Fruit fly (Drosophila melanogaster) whole organism, embryonic: ENCODE measurements around the gene CG33490.
A peak's percentile ranks its signal among the peaks of the same experiment; 100 is the strongest.

ENCODE experiments used
- BtbVII ChIP-seq: fragments of 200-800 bp; sonication (Bioruptor generic); optimal IDR thresholded peaks from 3 replicates; lab custom pipeline; 2017; ENCODE audit warnings: missing biosample characterization, mild to moderate bottlenecking, missing genetic modification characterization
- CG11456 ChIP-seq: fragments of 200-800 bp; sonication (Bioruptor generic); IDR thresholded peaks from 3 replicates; pipeline ENCODE4 v1.3.6; 2022; ENCODE audit warnings: missing biosample characterization, missing genetic modification characterization
- CG12219 ChIP-seq: fragments of 200-800 bp; sonication (Bioruptor generic); optimal IDR thresholded peaks from 3 replicates; lab custom pipeline; 2018; ENCODE audit warnings: missing biosample characterization, mild to moderate bottlenecking, missing genetic modification characterization
- CG12659 ChIP-seq: fragments of 200-800 bp; sonication (Bioruptor generic); optimal IDR thresholded peaks from 3 replicates; lab custom pipeline; 2017; ENCODE audit warnings: mild to moderate bottlenecking, missing biosample characterization, missing genetic modification reagents, missing genetic modification characterization
- CG15479 ChIP-seq: fragments of 200-800 bp; sonication (Bioruptor generic); optimal IDR thresholded peaks from 3 replicates; lab custom pipeline; 2019; ENCODE audit warnings: missing biosample characterization, mild to moderate bottlenecking, missing genetic modification characterization, moderate library complexity
- CG15696 ChIP-seq: fragments of 200-800 bp; sonication (Bioruptor generic); optimal IDR thresholded peaks from 2 replicates; lab custom pipeline; 2019; ENCODE audit warnings: missing biosample characterization, mild to moderate bottlenecking, missing genetic modification characterization, moderate library complexity
- CG17385 ChIP-seq: fragments of 200-800 bp; sonication (Bioruptor generic); optimal IDR thresholded peaks from 3 replicates; lab custom pipeline; 2018; ENCODE audit warnings: missing biosample characterization, mild to moderate bottlenecking, missing genetic modification characterization
- CG17829 ChIP-seq: fragments of 200-800 bp; optimal IDR thresholded peaks from 2 replicates; lab custom pipeline; 2019; ENCODE audit warnings: missing biosample characterization, mild to moderate bottlenecking, missing genetic modification characterization, moderate library complexity
- CG1792 ChIP-seq: fragments of 200-800 bp; sonication (Bioruptor generic); optimal IDR thresholded peaks from 2 replicates; lab custom pipeline; 2016; ENCODE audit warnings: missing biosample characterization, missing genetic modification characterization
- CG18599 ChIP-seq: fragments of 200-800 bp; sonication (Bioruptor generic); optimal IDR thresholded peaks from 3 replicates; lab custom pipeline; 2017; ENCODE audit warnings: missing biosample characterization, missing genetic modification characterization, mild to moderate bottlenecking, moderate library complexity, missing genetic modification reagents
- CG18619 ChIP-seq: fragments of 200-800 bp; sonication (Bioruptor generic); optimal IDR thresholded peaks from 3 replicates; lab custom pipeline; 2017; ENCODE audit warnings: missing biosample characterization, mild to moderate bottlenecking, missing genetic modification characterization
- CG2678 ChIP-seq: fragments of 200-800 bp; sonication (Bioruptor generic); optimal IDR thresholded peaks from 3 replicates; lab custom pipeline; 2019; ENCODE audit warnings: missing biosample characterization, mild to moderate bottlenecking, missing genetic modification characterization, moderate library complexity
- CG2712 ChIP-seq: fragments of 200-800 bp; optimal IDR thresholded peaks from 3 replicates; lab custom pipeline; 2019; ENCODE audit warnings: missing biosample characterization, mild to moderate bottlenecking, missing genetic modification characterization, moderate library complexity
- CG34376 ChIP-seq: fragments of 200-800 bp; sonication (Bioruptor generic); optimal IDR thresholded peaks from 2 replicates; lab custom pipeline; 2018; ENCODE audit warnings: missing biosample characterization, mild to moderate bottlenecking, missing genetic modification characterization
- CG4282 ChIP-seq: fragments of 200-800 bp; sonication (Bioruptor generic); optimal IDR thresholded peaks from 2 replicates; lab custom pipeline; 2016; ENCODE audit warnings: missing biosample characterization, missing genetic modification characterization
- CG4707 ChIP-seq: fragments of 200-800 bp; sonication (Bioruptor generic); optimal IDR thresholded peaks from 2 replicates; lab custom pipeline; 2018; ENCODE audit warnings: missing biosample characterization, mild to moderate bottlenecking, missing genetic modification characterization, moderate library complexity
- CG5953 ChIP-seq: fragments of 200-800 bp; sonication (Bioruptor generic); IDR thresholded peaks from 2 replicates; pipeline ENCODE4 v1.3.6; 2022; ENCODE audit warnings: missing biosample characterization, missing genetic modification characterization
- CG6254 ChIP-seq: fragments of 200-800 bp; sonication (Bioruptor generic); optimal IDR thresholded peaks from 3 replicates; lab custom pipeline; 2017; ENCODE audit warnings: mild to moderate bottlenecking, missing biosample characterization, missing genetic modification reagents, missing genetic modification characterization
- CG6683 ChIP-seq: fragments of 200-800 bp; sonication (Bioruptor generic); optimal IDR thresholded peaks from 2 replicates; lab custom pipeline; 2017; ENCODE audit warnings: missing biosample characterization, mild to moderate bottlenecking, missing genetic modification characterization, missing genetic modification reagents
- CG8944 ChIP-seq: fragments of 200-800 bp; sonication (Bioruptor generic); optimal IDR thresholded peaks from 3 replicates; lab custom pipeline; 2016; ENCODE audit warnings: missing biosample characterization, missing genetic modification characterization
- CG9727 ChIP-seq: fragments of 200-800 bp; sonication (Bioruptor generic); optimal IDR thresholded peaks from 3 replicates; lab custom pipeline; 2017; ENCODE audit warnings: missing biosample characterization, mild to moderate bottlenecking, missing genetic modification characterization
- Doc2 ChIP-seq: fragments of 200-800 bp; sonication (Bioruptor generic); IDR thresholded peaks from 2 replicates; pipeline ENCODE4 v1.3.6; 2022; ENCODE audit warnings: missing biosample characterization, missing genetic modification characterization
- Drgx ChIP-seq: fragments of 200-800 bp; sonication (Bioruptor generic); IDR thresholded peaks from 2 replicates; pipeline ENCODE4 v1.3.6; 2022; ENCODE audit warnings: missing biosample characterization, missing genetic modification characterization
- Eip74EF ChIP-seq, 2 experiments: fragments of 200-800 bp in 1 of 2; fragments of >200 bp in 1 of 2; sonication (Bioruptor generic) in 1 of 2; optimal IDR thresholded peaks; 2 replicates each; lab custom pipeline; 2017 to 2019; ENCODE audit warnings: missing biosample characterization in 2 of 2, missing genetic modification characterization in 2 of 2, mild to moderate bottlenecking in 1 of 2, moderate library complexity in 1 of 2
- Fer3 ChIP-seq: fragments of 200-800 bp; sonication (Bioruptor generic); optimal IDR thresholded peaks from 2 replicates; lab custom pipeline; 2018; ENCODE audit warnings: missing biosample characterization, mild to moderate bottlenecking, missing genetic modification characterization, moderate library complexity
- Hand ChIP-seq: fragments of 200-800 bp; sonication (Bioruptor generic); optimal IDR thresholded peaks from 2 replicates; lab custom pipeline; 2017; ENCODE audit warnings: mild to moderate bottlenecking, missing biosample characterization, missing genetic modification reagents, missing genetic modification characterization
- Hmx ChIP-seq: fragments of 200-800 bp; sonication (Bioruptor generic); optimal IDR thresholded peaks from 2 replicates; lab custom pipeline; 2016; ENCODE audit warnings: missing biosample characterization, missing genetic modification characterization
- Lpt ChIP-seq: fragments of >200 bp; optimal IDR thresholded peaks from 2 replicates; lab custom pipeline; 2018; ENCODE audit warnings: missing biosample characterization, missing genetic modification characterization
- Nf-YB ChIP-seq: fragments of 200-800 bp; sonication (Bioruptor generic); optimal IDR thresholded peaks from 3 replicates; lab custom pipeline; 2019; ENCODE audit warnings: missing biosample characterization, mild to moderate bottlenecking, missing genetic modification characterization, moderate library complexity
- Oaz ChIP-seq: fragments of 200-800 bp; sonication (Bioruptor generic); IDR thresholded peaks from 2 replicates; pipeline ENCODE4 v1.3.6; 2022; ENCODE audit warnings: missing biosample characterization, missing genetic modification characterization
- Six4 ChIP-seq: fragments of 200-800 bp; sonication (Bioruptor generic); optimal IDR thresholded peaks from 2 replicates; lab custom pipeline; 2016; ENCODE audit warnings: missing biosample characterization, missing genetic modification characterization
- YL-1 ChIP-seq: fragments of 200-800 bp; sonication (Bioruptor generic); optimal IDR thresholded peaks from 3 replicates; lab custom pipeline; 2017; ENCODE audit warnings: missing biosample characterization, mild to moderate bottlenecking, missing genetic modification characterization
- chinmo ChIP-seq: fragments of 200-800 bp; sonication (Bioruptor generic); IDR thresholded peaks from 4 replicates; pipeline ENCODE4 v1.3.6; 2022; ENCODE audit warnings: missing biosample characterization, missing genetic modification characterization; ENCODE audit not compliant: partially characterized antibody
- dimm ChIP-seq: fragments of 200-800 bp; sonication (Bioruptor generic); IDR thresholded peaks from 2 replicates; pipeline ENCODE4 v1.3.6; 2022; ENCODE audit warnings: missing biosample characterization, missing genetic modification characterization
- dmrt99B ChIP-seq: fragments of 200-800 bp; sonication (Bioruptor generic); optimal IDR thresholded peaks from 2 replicates; lab custom pipeline; 2018; ENCODE audit warnings: missing biosample characterization, mild to moderate bottlenecking, missing genetic modification characterization, moderate library complexity
- dpn ChIP-seq, 2 experiments: fragments of 200-800 bp; sonication (Bioruptor generic); optimal IDR thresholded peaks; 3 replicates each; lab custom pipeline; 2016; ENCODE audit warnings: missing biosample characterization in 2 of 2, missing genetic modification characterization in 2 of 2
- gsb-n ChIP-seq: fragments of 200-800 bp; sonication (Bioruptor generic); optimal IDR thresholded peaks from 3 replicates; lab custom pipeline; 2018; ENCODE audit warnings: missing biosample characterization, mild to moderate bottlenecking, missing genetic modification characterization
- jing ChIP-seq: fragments of 200-800 bp; sonication (Bioruptor generic); optimal IDR thresholded peaks from 2 replicates; lab custom pipeline; 2018; ENCODE audit warnings: missing biosample characterization, mild to moderate bottlenecking, missing genetic modification characterization
- knrl ChIP-seq: fragments of 200-800 bp; sonication (Bioruptor generic); IDR thresholded peaks from 3 replicates; pipeline ENCODE4 v1.3.6; 2022; ENCODE audit warnings: missing biosample characterization, missing genetic modification characterization; ENCODE audit not compliant: partially characterized antibody
- nau ChIP-seq: fragments of 200-800 bp; sonication (Bioruptor generic); optimal IDR thresholded peaks from 3 replicates; lab custom pipeline; 2017; ENCODE audit warnings: missing biosample characterization, mild to moderate bottlenecking, missing genetic modification characterization, missing genetic modification reagents
- nerfin-2 ChIP-seq: fragments of 200-800 bp; sonication (Bioruptor generic); IDR thresholded peaks from 2 replicates; pipeline ENCODE4 v1.3.6; 2022; ENCODE audit warnings: missing biosample characterization, missing genetic modification characterization; ENCODE audit not compliant: partially characterized antibody
- pb ChIP-seq: fragments of 200-800 bp; sonication (Bioruptor generic); optimal IDR thresholded peaks from 3 replicates; lab custom pipeline; 2016; ENCODE audit warnings: missing biosample characterization, missing genetic modification characterization
- prd ChIP-seq, 3 experiments: fragments of >200 bp in 2 of 3; fragments of 200-800 bp in 1 of 3; sonication (Bioruptor generic) in 1 of 3; optimal IDR thresholded peaks in 2 of 3; IDR thresholded peaks in 1 of 3; 2 replicates in 2 of 3; 3 replicates in 1 of 3; pipeline versions ENCODE4 v1.3.6 to Lab custom; 2017 to 2022; ENCODE audit warnings: missing biosample characterization in 1 of 3, missing genetic modification characterization in 1 of 3
- row ChIP-seq: fragments of 200-800 bp; sonication (Bioruptor generic); IDR thresholded peaks from 3 replicates; pipeline ENCODE4 v1.3.6; 2022; ENCODE audit warnings: missing biosample characterization, missing genetic modification characterization
- sima ChIP-seq: fragments of 200-800 bp; sonication (Bioruptor generic); optimal IDR thresholded peaks from 2 replicates; lab custom pipeline; 2016; ENCODE audit warnings: missing biosample characterization, missing genetic modification characterization
- so ChIP-seq: fragments of 200-800 bp; sonication (Bioruptor generic); IDR thresholded peaks from 3 replicates; pipeline ENCODE4 v1.3.6; 2022; ENCODE audit warnings: missing biosample characterization, missing genetic modification characterization
- ssp ChIP-seq: fragments of 200-800 bp; sonication (Bioruptor generic); IDR thresholded peaks from 2 replicates; pipeline ENCODE4 v1.3.6; 2022; ENCODE audit warnings: missing biosample characterization, missing genetic modification characterization
- tap ChIP-seq: fragments of 200-800 bp; optimal IDR thresholded peaks from 3 replicates; lab custom pipeline; 2019; ENCODE audit warnings: missing biosample characterization, mild to moderate bottlenecking, missing genetic modification characterization, moderate library complexity
- unpg ChIP-seq: fragments of 200-800 bp; sonication (Bioruptor generic); optimal IDR thresholded peaks from 3 replicates; lab custom pipeline; 2018; ENCODE audit warnings: missing biosample characterization, mild to moderate bottlenecking, missing genetic modification characterization, moderate library complexity
- zf30C ChIP-seq: fragments of 200-800 bp; sonication (Bioruptor generic); optimal IDR thresholded peaks from 3 replicates; lab custom pipeline; 2018; ENCODE audit warnings: missing biosample characterization, mild to moderate bottlenecking, missing genetic modification characterization

Gene CG33490

dm6 chr3L:11540330-11540702 lies 34.1 kb downstream of the CG33490 start (continued):
- TF ChIP-seq CG2712 (tag; lab: Kevin White, UChicago) (peak; percentile 9), dimm (no peak), CG1792 (GFP tag; lab: Kevin White, UChicago) (no peak), CG34376 (GFP tag; lab: Kevin White, UChicago) (peak; percentile 4), prd (optimal IDR thresholded peaks at IDR 0.05; lab: Kevin White, UChicago) (no peak), prd (GFP tag; IDR thresholded peaks at IDR 0.05; lab: Robert Waterston, UW) (no peak), so (GFP tag; lab: Robert Waterston, UW) (peak; percentile 51; the same call in 1 of the 3 replicates), CG2678 (peak; percentile 44), CG5953 (no peak), ssp (GFP tag; lab: Robert Waterston, UW) (no peak), Oaz (GFP tag; lab: Robert Waterston, UW) (no peak), CG12659 (GFP tag; lab: Kevin White, UChicago) (peak; percentile 13), CG18599 (GFP tag; lab: Kevin White, UChicago) (peak; percentile 42), CG17385 (GFP tag; lab: Kevin White, UChicago) (peak; percentile 17), CG17829 (tag; lab: Kevin White, UChicago) (peak; percentile 25), Drgx (GFP tag; lab: Robert Waterston, UW) (no peak), Doc2 (GFP tag; lab: Robert Waterston, UW) (no peak), BtbVII (GFP tag; lab: Kevin White, UChicago) (peak; percentile 61), CG8944 (GFP tag; lab: Kevin White, UChicago) (peak; percentile 19), chinmo (GFP tag; lab: Robert Waterston, UW) (peak; percentile 3; the same call in 1 of the 4 replicates), Eip74EF (GFP tag; optimal IDR thresholded peaks at IDR 0.05; lab: Kevin White, UChicago) (peak in 1 of 2 experiments; percentile 90), Hmx (GFP tag; lab: Kevin White, UChicago) (no peak), CG15696 (peak; percentile 10), YL-1 (no peak), unpg (GFP tag; lab: Kevin White, UChicago) (peak; percentile 38), dpn (GFP tag; optimal IDR thresholded peaks at IDR 0.05; lab: Kevin White, UChicago) (no peak), dmrt99B (tag; lab: Kevin White, UChicago) (no peak), Lpt (GFP tag; lab: Kevin White, UChicago) (no peak), tap (tag; lab: Kevin White, UChicago) (no peak), sima (GFP tag; lab: Kevin White, UChicago) (no peak), knrl (GFP tag; lab: Robert Waterston, UW) (no peak), nerfin-2 (GFP tag; lab: Robert Waterston, UW) (no peak), gsb-n (peak; percentile 55), CG6683 (GFP tag; lab: Kevin White, UChicago) (peak; percentile 22), nau (GFP tag; lab: Kevin White, UChicago) (peak; percentile 64), pb (GFP tag; lab: Kevin White, UChicago) (no peak), zf30C (GFP tag; lab: Kevin White, UChicago) (no peak), row (GFP tag; lab: Robert Waterston, UW) (no peak), CG11456 (GFP tag; lab: Robert Waterston, UW) (0 out of 3 replicates have a peak, but pooled peaks have one; percentile 43), CG12219 (GFP tag; lab: Kevin White, UChicago) (peak; percentile 23), jing (GFP tag; lab: Kevin White, UChicago) (no peak), Hand (GFP tag; lab: Kevin White, UChicago) (no peak), Nf-YB (GFP tag; lab: Kevin White, UChicago) (no peak), CG15479 (GFP tag; lab: Kevin White, UChicago) (no peak), Six4 (GFP tag; lab: Kevin White, UChicago) (no peak), CG4707 (GFP tag; lab: Kevin White, UChicago) (peak; percentile 40), CG4282 (no peak), CG6254 (GFP tag; lab: Kevin White, UChicago) (peak; percentile 19), CG9727 (GFP tag; lab: Kevin White, UChicago) (peak; percentile 26), CG18619 (peak; percentile 25), Fer3 (tag; lab: Kevin White, UChicago) (peak; percentile 23)
